Fruit fly (Drosophila melanogaster): Measurements from ENCODE around the gene CG42846.
A peak's percentile ranks its signal among the peaks of the same experiment; 100 is the strongest.

CG42846 gene

DNA sequence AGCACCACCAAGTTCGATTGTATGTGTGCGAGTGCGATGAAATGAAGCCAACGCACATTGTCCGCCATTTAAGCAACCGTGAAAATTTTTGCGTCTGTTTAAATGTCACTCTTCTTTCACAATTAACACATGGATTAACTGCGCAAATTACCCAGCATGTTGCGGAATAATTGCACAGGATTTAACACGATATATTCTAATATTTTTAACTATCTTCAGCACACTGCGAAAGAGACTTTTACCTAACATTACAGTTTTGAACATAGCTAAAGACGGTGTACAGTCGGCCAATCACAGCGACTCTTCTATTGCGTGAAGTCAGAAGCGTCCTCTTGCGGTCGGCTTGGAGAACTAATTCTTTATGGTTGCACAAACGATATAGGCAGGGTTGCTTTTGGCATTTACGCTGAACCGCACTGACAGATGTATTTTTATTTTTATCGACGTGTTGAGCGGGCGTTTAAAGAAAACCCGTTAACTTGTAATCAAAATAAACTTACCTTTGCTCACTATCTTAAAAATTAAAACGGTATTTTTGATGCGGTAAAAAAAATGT is 15.3 kb upstream of the CG42846 start (continued):
- TF ChIP-seq chinmo (GFP tag; IDR thresholded peaks at IDR 0.05; ENCODE audit: partially characterized antibody) (0 out of 4 replicates have a peak, but pooled peaks have one; percentile 42), emc (GFP tag; optimal IDR thresholded peaks at IDR 0.05) (no peak), Nf-YC (tag; optimal IDR thresholded peaks at IDR 0.05) (peak; percentile 100), Abd-B (GFP tag; optimal IDR thresholded peaks at IDR 0.05) (no peak), CG6683 (GFP tag; optimal IDR thresholded peaks at IDR 0.05) (no peak), CG18011 (GFP tag; optimal IDR thresholded peaks at IDR 0.05) (no peak), Dbx (GFP tag; IDR thresholded peaks at IDR 0.05) (peak; percentile 77; the same call in 2 of the 3 replicates), CG1832 (GFP tag; optimal IDR thresholded peaks at IDR 0.05) (no peak), Dll (GFP tag; IDR thresholded peaks at IDR 0.05; ENCODE audit: partially characterized antibody) (peak; percentile 25; the same call in 2 of the 4 replicates), CG17385 (GFP tag; optimal IDR thresholded peaks at IDR 0.05) (no peak), Hr78 (GFP tag; optimal IDR thresholded peaks at IDR 0.05) (no peak), Chrac-16 (GFP tag; optimal IDR thresholded peaks at IDR 0.05) (peak; percentile 27), TFAM (GFP tag; optimal IDR thresholded peaks at IDR 0.05) (no peak), Usf (GFP tag; optimal IDR thresholded peaks at IDR 0.05) (no peak), CG8765 (GFP tag; IDR thresholded peaks at IDR 0.05) (peak; percentile 30; the same call in 1 of the 2 replicates), CG14014 (GFP tag; IDR thresholded peaks at IDR 0.05) (peak; percentile 60), dmrt11E (tag; optimal IDR thresholded peaks at IDR 0.05) (peak; percentile 23), onecut (GFP tag; IDR thresholded peaks at IDR 0.05) (no peak; the same call in none of the 2 replicates), Sox100B (GFP tag; optimal IDR thresholded peaks at IDR 0.05) (no peak), schlank (tag; optimal IDR thresholded peaks at IDR 0.05) (no peak), D (optimal IDR thresholded peaks at IDR 0.05) (no peak), D (GFP tag; optimal IDR thresholded peaks at IDR 0.05) (no peak), CG1603 (tag; optimal IDR thresholded peaks at IDR 0.05) (peak; percentile 77), lilli (GFP tag; optimal IDR thresholded peaks at IDR 0.05) (peak; percentile 58), Optix (GFP tag; IDR thresholded peaks at IDR 0.05) (no peak), mirr (GFP tag; optimal IDR thresholded peaks at IDR 0.05) (no peak), CG33213 (GFP tag; optimal IDR thresholded peaks at IDR 0.05) (peak; percentile 89), CG14441 (GFP tag; IDR thresholded peaks at IDR 0.05) (0 out of 2 replicates have a peak, but pooled peaks have one; percentile 29), CG8290 (GFP tag; optimal IDR thresholded peaks at IDR 0.05) (peak; percentile 53), CG8290 (tag; optimal IDR thresholded peaks at IDR 0.05) (no peak), cwo (GFP tag; optimal IDR thresholded peaks at IDR 0.05) (no peak), Dfd (GFP tag; optimal IDR thresholded peaks at IDR 0.05) (no peak), pum (GFP tag; optimal IDR thresholded peaks at IDR 0.05) (peak; percentile 19), CG3281 (GFP tag; optimal IDR thresholded peaks at IDR 0.05) (peak; percentile 31), fu2 (GFP tag; optimal IDR thresholded peaks at IDR 0.05) (peak; percentile 35), CG6254 (GFP tag; optimal IDR thresholded peaks at IDR 0.05) (no peak), MBD-R2 (GFP tag; IDR thresholded peaks at IDR 0.05) (peak; percentile 55), ci (GFP tag; IDR thresholded peaks at IDR 0.05) (peak; percentile 84), ind (GFP tag; optimal IDR thresholded peaks at IDR 0.05) (no peak), fru (optimal IDR thresholded peaks at IDR 0.05) (no peak), CG7745 (tag; optimal IDR thresholded peaks at IDR 0.05) (no peak), Antp (GFP tag; optimal IDR thresholded peaks at IDR 0.05) (peak; percentile 52), E2f2 (GFP tag; IDR thresholded peaks at IDR 0.05) (peak; percentile 94), Hr39 (optimal IDR thresholded peaks at IDR 0.05) (no peak), CG13287 (GFP tag; IDR thresholded peaks at IDR 0.05; ENCODE audit: partially characterized antibody) (peak; percentile 66; the same call in 1 of the 2 replicates), Ada2b (GFP tag; IDR thresholded peaks at IDR 0.05) (peak; percentile 22; the same call in 1 of the 2 replicates), CG4360 (GFP tag; IDR thresholded peaks at IDR 0.05) (no peak), CG17361 (GFP tag; IDR thresholded peaks at IDR 0.05) (no peak; the same call in 2 of the 3 replicates), CG10431 (GFP tag; optimal IDR thresholded peaks at IDR 0.05) (no peak), Sry-β (GFP tag; optimal IDR thresholded peaks at IDR 0.05) (no peak), CG6854 (GFP tag; optimal IDR thresholded peaks at IDR 0.05) (no peak)

All from whole organism, embryonic.